Fruit fly (Drosophila melanogaster) whole organism, embryonic: Measurements from ENCODE around the gene Dif.
A peak's percentile ranks its signal among the peaks of the same experiment; 100 is the strongest.

Experiments
- Aef1 ChIP-seq: fragments of 200-800 bp; sonication (Bioruptor generic); IDR thresholded peaks from 3 replicates; pipeline ENCODE4 v1.3.6; 2022; ENCODE audit warnings: missing biosample characterization, missing genetic modification characterization
- Atf3 ChIP-seq: fragments of 200-800 bp; sonication (Bioruptor generic); optimal IDR thresholded peaks from 3 replicates; lab custom pipeline; 2016; ENCODE audit warnings: missing biosample characterization, missing genetic modification characterization
- B-H2 ChIP-seq: fragments of 200-800 bp; sonication (Bioruptor generic); optimal IDR thresholded peaks from 2 replicates; lab custom pipeline; 2018; ENCODE audit warnings: missing biosample characterization, mild to moderate bottlenecking, missing genetic modification characterization
- CG10431 ChIP-seq: fragments of 200-800 bp; sonication (Bioruptor generic); optimal IDR thresholded peaks from 3 replicates; lab custom pipeline; 2018; ENCODE audit warnings: missing biosample characterization, mild to moderate bottlenecking, missing genetic modification characterization
- CG10654 ChIP-seq: fragments of 200-800 bp; sonication (Bioruptor generic); optimal IDR thresholded peaks from 2 replicates; lab custom pipeline; 2016; ENCODE audit warnings: missing biosample characterization, missing genetic modification characterization
- CG14860 ChIP-seq: fragments of 200-800 bp; sonication (Bioruptor generic); IDR thresholded peaks from 3 replicates; pipeline ENCODE4 v1.3.6; 2022; ENCODE audit warnings: missing biosample characterization, missing genetic modification characterization; ENCODE audit not compliant: partially characterized antibody
- CG17359 ChIP-seq: fragments of 200-800 bp; sonication (Bioruptor generic); optimal IDR thresholded peaks from 3 replicates; lab custom pipeline; 2018; ENCODE audit warnings: missing biosample characterization, mild to moderate bottlenecking, missing genetic modification characterization, moderate library complexity
- CG2712 ChIP-seq: fragments of 200-800 bp; optimal IDR thresholded peaks from 3 replicates; lab custom pipeline; 2019; ENCODE audit warnings: missing biosample characterization, mild to moderate bottlenecking, missing genetic modification characterization, moderate library complexity
- CG2889 ChIP-seq: fragments of 200-800 bp; sonication (Bioruptor generic); IDR thresholded peaks from 3 replicates; pipeline ENCODE4 v1.3.6; 2022; ENCODE audit warnings: missing biosample characterization, missing genetic modification characterization
- CG32767 ChIP-seq: fragments of 200-800 bp; sonication (Bioruptor generic); IDR thresholded peaks from 2 replicates; pipeline ENCODE4 v1.3.6; 2022; ENCODE audit warnings: missing biosample characterization, missing genetic modification characterization
- CG33213 ChIP-seq: fragments of 200-800 bp; sonication (Bioruptor generic); optimal IDR thresholded peaks from 3 replicates; lab custom pipeline; 2016; ENCODE audit warnings: missing biosample characterization, missing genetic modification characterization
- CG3847 ChIP-seq: fragments of 200-800 bp; sonication (Bioruptor generic); IDR thresholded peaks from 2 replicates; pipeline ENCODE4 v1.3.6; 2022; ENCODE audit warnings: missing biosample characterization, missing genetic modification characterization
- CG4617 ChIP-seq: fragments of 200-800 bp; sonication (Bioruptor generic); optimal IDR thresholded peaks from 3 replicates; lab custom pipeline; 2016; ENCODE audit warnings: missing biosample characterization, missing genetic modification characterization, borderline replicate concordance
- CG7372 ChIP-seq: fragments of 200-800 bp; sonication (Bioruptor generic); IDR thresholded peaks from 2 replicates; pipeline ENCODE4 v1.3.6; 2022; ENCODE audit warnings: missing biosample characterization, missing genetic modification characterization
- CG9727 ChIP-seq: fragments of 200-800 bp; sonication (Bioruptor generic); optimal IDR thresholded peaks from 3 replicates; lab custom pipeline; 2017; ENCODE audit warnings: missing biosample characterization, mild to moderate bottlenecking, missing genetic modification characterization
- CHES-1-like ChIP-seq: fragments of 200-800 bp; sonication (Bioruptor generic); optimal IDR thresholded peaks from 2 replicates; lab custom pipeline; 2016; ENCODE audit warnings: missing biosample characterization, missing genetic modification characterization
- Doc2 ChIP-seq: fragments of 200-800 bp; sonication (Bioruptor generic); IDR thresholded peaks from 2 replicates; pipeline ENCODE4 v1.3.6; 2022; ENCODE audit warnings: missing biosample characterization, missing genetic modification characterization
- Dp ChIP-seq: fragments of 200-800 bp; sonication (Bioruptor generic); optimal IDR thresholded peaks from 2 replicates; lab custom pipeline; 2018; ENCODE audit warnings: missing biosample characterization, mild to moderate bottlenecking, missing genetic modification characterization, moderate library complexity
- E2f2 ChIP-seq: fragments of 200-800 bp; sonication (Bioruptor generic); IDR thresholded peaks from 2 replicates; pipeline ENCODE4 v1.3.6; 2022; ENCODE audit warnings: missing biosample characterization, missing genetic modification characterization
- H15 ChIP-seq: fragments of 200-800 bp; sonication (Bioruptor generic); IDR thresholded peaks from 3 replicates; pipeline ENCODE4 v1.3.6; 2022; ENCODE audit warnings: missing biosample characterization, missing genetic modification characterization
- Hmr ChIP-seq: fragments of 200-800 bp; sonication (Bioruptor generic); optimal IDR thresholded peaks from 3 replicates; lab custom pipeline; 2017; ENCODE audit warnings: mild to moderate bottlenecking, missing biosample characterization, missing genetic modification reagents, missing genetic modification characterization
- Hmx ChIP-seq: fragments of 200-800 bp; sonication (Bioruptor generic); optimal IDR thresholded peaks from 2 replicates; lab custom pipeline; 2016; ENCODE audit warnings: missing biosample characterization, missing genetic modification characterization
- Hsf ChIP-seq: fragments of 200-800 bp; sonication (Bioruptor generic); optimal IDR thresholded peaks from 3 replicates; lab custom pipeline; 2016; ENCODE audit warnings: missing biosample characterization, missing genetic modification characterization
- Lpt ChIP-seq: fragments of >200 bp; optimal IDR thresholded peaks from 2 replicates; lab custom pipeline; 2018; ENCODE audit warnings: missing biosample characterization, missing genetic modification characterization
- Mad ChIP-seq: fragments of 200-800 bp; sonication (Bioruptor generic); optimal IDR thresholded peaks from 2 replicates; lab custom pipeline; 2016; ENCODE audit warnings: missing biosample characterization, missing genetic modification characterization
- PHDP ChIP-seq: fragments of 200-800 bp; sonication (Bioruptor generic); optimal IDR thresholded peaks from 3 replicates; lab custom pipeline; 2018; ENCODE audit warnings: missing biosample characterization, mild to moderate bottlenecking, missing genetic modification characterization, moderate library complexity
- Pdp1 ChIP-seq, 2 experiments: fragments of 200-800 bp; sonication (Bioruptor generic); optimal IDR thresholded peaks; 3 replicates each; lab custom pipeline; 2016; ENCODE audit warnings: missing biosample characterization in 2 of 2, missing genetic modification characterization in 2 of 2, mild to moderate bottlenecking in 1 of 2, moderate library complexity in 1 of 2
- Ravus ChIP-seq: fragments of 200-800 bp; sonication (Bioruptor generic); IDR thresholded peaks from 2 replicates; pipeline ENCODE4 v1.3.6; 2022; ENCODE audit warnings: missing biosample characterization, missing genetic modification characterization
- Scr ChIP-seq: fragments of 200-800 bp; sonication (Bioruptor generic); IDR thresholded peaks from 2 replicates; pipeline ENCODE4 v1.3.6; 2022; ENCODE audit warnings: missing biosample characterization, missing genetic modification characterization; ENCODE audit not compliant: partially characterized antibody
- Spps ChIP-seq: fragments of 200-800 bp; sonication (Bioruptor generic); optimal IDR thresholded peaks from 2 replicates; lab custom pipeline; 2018; ENCODE audit warnings: missing biosample characterization, mild to moderate bottlenecking, missing genetic modification characterization
- Trl ChIP-seq, 3 experiments: fragments of >200 bp in 2 of 3; fragments of 200-800 bp in 1 of 3; sonication (Bioruptor generic) in 1 of 3; optimal IDR thresholded peaks; 2 replicates in 1 of 3; 3 replicates in 2 of 3; lab custom pipeline; 2016 to 2017; ENCODE audit warnings: missing biosample characterization in 1 of 3, missing genetic modification characterization in 1 of 3
- Xbp1 ChIP-seq: fragments of 200-800 bp; sonication (Bioruptor generic); optimal IDR thresholded peaks from 3 replicates; lab custom pipeline; 2016; ENCODE audit warnings: missing biosample characterization, mild to moderate bottlenecking, missing genetic modification characterization
- dan ChIP-seq: fragments of 200-800 bp; sonication (Bioruptor generic); IDR thresholded peaks from 2 replicates; pipeline ENCODE4 v1.3.6; 2022; ENCODE audit warnings: missing biosample characterization, missing genetic modification characterization
- fu2 ChIP-seq: fragments of 200-800 bp; sonication (Bioruptor generic); optimal IDR thresholded peaks from 2 replicates; lab custom pipeline; 2016; ENCODE audit warnings: missing biosample characterization, missing genetic modification characterization
- gro ChIP-seq: fragments of 200-800 bp; sonication (Bioruptor generic); optimal IDR thresholded peaks from 2 replicates; lab custom pipeline; 2016; ENCODE audit warnings: missing biosample characterization, missing genetic modification characterization
- gt ChIP-seq: fragments of 200-800 bp; sonication (Bioruptor generic); IDR thresholded peaks from 2 replicates; pipeline ENCODE4 v1.3.6; 2022; ENCODE audit warnings: missing biosample characterization, missing genetic modification characterization
- inv ChIP-seq: fragments of 200-800 bp; sonication (Bioruptor generic); IDR thresholded peaks from 2 replicates; pipeline ENCODE4 v1.3.6; 2022; ENCODE audit warnings: missing biosample characterization, missing genetic modification characterization; ENCODE audit not compliant: partially characterized antibody
- jigr1 ChIP-seq: fragments of 200-800 bp; sonication (Bioruptor generic); IDR thresholded peaks from 3 replicates; pipeline ENCODE4 v1.3.6; 2022; ENCODE audit warnings: missing biosample characterization, missing genetic modification characterization
- kni ChIP-seq: fragments of 200-800 bp; sonication (Bioruptor generic); optimal IDR thresholded peaks from 3 replicates; lab custom pipeline; 2017; ENCODE audit warnings: mild to moderate bottlenecking, missing biosample characterization, missing genetic modification reagents, missing genetic modification characterization
- nmo ChIP-seq: fragments of 200-800 bp; sonication (Bioruptor generic); optimal IDR thresholded peaks from 2 replicates; lab custom pipeline; 2018; ENCODE audit warnings: missing biosample characterization, mild to moderate bottlenecking, missing genetic modification characterization, moderate library complexity
- onecut ChIP-seq: fragments of 200-800 bp; sonication (Bioruptor generic); IDR thresholded peaks from 2 replicates; pipeline ENCODE4 v1.3.6; 2022; ENCODE audit warnings: missing biosample characterization, missing genetic modification characterization
- sc ChIP-seq, 3 experiments: fragments of >200 bp in 2 of 3; fragments of 200-800 bp in 1 of 3; sonication (Bioruptor generic) in 1 of 3; optimal IDR thresholded peaks; 2 replicates in 2 of 3; 3 replicates in 1 of 3; lab custom pipeline; 2017; ENCODE audit warnings: mild to moderate bottlenecking in 1 of 3, missing biosample characterization in 1 of 3, missing genetic modification characterization in 1 of 3, missing genetic modification reagents in 1 of 3
- seq ChIP-seq: fragments of 200-800 bp; sonication (Bioruptor generic); IDR thresholded peaks from 2 replicates; pipeline ENCODE4 v1.3.6; 2022; ENCODE audit warnings: missing biosample characterization, missing genetic modification characterization
- sisA ChIP-seq: fragments of 200-800 bp; sonication (Bioruptor generic); IDR thresholded peaks from 2 replicates; pipeline ENCODE4 v1.3.6; 2022; ENCODE audit warnings: missing biosample characterization, missing genetic modification characterization
- slbo ChIP-seq: fragments of 200-800 bp; sonication (Bioruptor generic); IDR thresholded peaks from 2 replicates; pipeline ENCODE4 v1.3.6; 2022; ENCODE audit warnings: missing biosample characterization, missing genetic modification characterization
- slp2 ChIP-seq: fragments of 200-800 bp; sonication (Bioruptor generic); optimal IDR thresholded peaks from 2 replicates; lab custom pipeline; 2016; ENCODE audit warnings: missing biosample characterization, missing genetic modification characterization
- tll ChIP-seq, 2 experiments: fragments of 200-800 bp in 1 of 2; fragments of >200 bp in 1 of 2; sonication (Bioruptor generic) in 1 of 2; optimal IDR thresholded peaks; 2 replicates each; lab custom pipeline; 2017 to 2019; ENCODE audit warnings: missing biosample characterization in 2 of 2, missing genetic modification characterization in 2 of 2, mild to moderate bottlenecking in 1 of 2, moderate library complexity in 1 of 2
- twi ChIP-seq: fragments of 200-800 bp; optimal IDR thresholded peaks from 2 replicates; lab custom pipeline; 2019; ENCODE audit warnings: missing biosample characterization, mild to moderate bottlenecking, missing genetic modification characterization, moderate library complexity

Gene Dif

DNA sequence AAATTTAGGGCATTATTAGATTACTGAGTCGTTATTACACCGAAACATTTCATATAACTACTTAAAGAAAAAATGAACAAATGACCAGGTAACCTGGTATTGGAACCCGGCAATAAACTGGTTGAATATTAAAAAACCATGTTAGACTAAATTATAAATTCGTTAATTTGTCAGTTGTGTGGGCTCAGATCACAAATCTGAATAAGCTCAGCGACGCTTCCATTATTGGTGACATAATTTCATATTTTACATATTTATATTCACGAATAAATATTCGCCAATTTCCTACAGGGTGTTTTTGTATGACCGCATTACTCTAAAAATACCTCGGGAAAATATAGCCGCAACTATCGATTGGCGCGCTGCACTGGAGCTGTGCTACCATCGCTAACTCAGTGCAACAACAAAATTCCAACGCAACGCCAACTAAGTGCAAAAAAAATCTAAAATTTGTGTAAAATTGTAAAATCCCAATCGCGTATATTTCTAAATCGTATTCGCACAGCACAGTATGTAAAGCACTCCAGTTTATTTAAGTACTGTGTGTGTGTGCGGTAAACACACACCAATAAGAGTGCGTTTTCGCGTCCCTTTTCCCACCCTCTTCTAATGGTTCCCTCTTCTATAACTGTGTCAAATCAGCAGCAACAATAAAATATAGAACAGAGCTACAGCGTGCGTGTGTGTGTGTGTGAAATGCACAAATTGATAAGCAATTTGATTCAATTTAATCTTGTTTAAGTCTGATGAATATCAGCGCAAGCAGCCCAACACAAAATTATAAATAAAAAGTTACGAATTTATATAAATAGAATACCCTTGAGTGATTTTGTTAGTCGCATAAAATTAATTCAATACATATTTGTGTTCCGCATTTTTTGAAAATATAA, 48.4 kb downstream of the Dif start, which contains the start of gene CLIP-190 (continued):
- TF ChIP-seq Dp (GFP tag; lab: Kevin White, UChicago), result peak; percentile 58
- TF ChIP-seq fu2 (GFP tag; lab: Kevin White, UChicago), result no peak
- no peak for TF ChIP-seq CG32767 (GFP tag; lab: Robert Waterston, UW)
- no peak for TF ChIP-seq twi (tag; lab: Kevin White, UChicago)
- no peak for TF ChIP-seq Spps (tag; lab: Kevin White, UChicago)
- TF ChIP-seq Xbp1, result peak; percentile 30
- no peak for TF ChIP-seq sisA (GFP tag; lab: Robert Waterston, UW)
- peak; percentile 58 for TF ChIP-seq nmo (GFP tag; lab: Kevin White, UChicago)
- no peak for TF ChIP-seq kni
- peak; percentile 25 for TF ChIP-seq Hsf
- no peak for TF ChIP-seq onecut
- TF ChIP-seq Ravus (GFP tag; lab: Robert Waterston, UW), result no peak
- peak; percentile 24; the same call in 2 of the 3 replicates for TF ChIP-seq CG14860
- TF ChIP-seq CG33213 (GFP tag; lab: Kevin White, UChicago), result peak; percentile 47
- no peak for TF ChIP-seq Trl (optimal IDR thresholded peaks at IDR 0.05; lab: Kevin White, UChicago)
- TF ChIP-seq Trl (GFP tag; optimal IDR thresholded peaks at IDR 0.05; lab: Kevin White, UChicago), result peak; percentile 9
- no peak for TF ChIP-seq seq (GFP tag; lab: Robert Waterston, UW)
- no peak for TF ChIP-seq jigr1 (GFP tag; lab: Robert Waterston, UW)
- TF ChIP-seq slbo (GFP tag; lab: Robert Waterston, UW), result peak; percentile 59
- no peak for TF ChIP-seq CG9727 (GFP tag; lab: Kevin White, UChicago)
- no peak for TF ChIP-seq CG7372 (GFP tag; lab: Robert Waterston, UW)
- no peak for TF ChIP-seq gro (GFP tag; lab: Kevin White, UChicago)
- TF ChIP-seq CG10431 (GFP tag; lab: Kevin White, UChicago), result no peak
- TF ChIP-seq inv, result peak; percentile 32; the same call in 1 of the 2 replicates
- TF ChIP-seq Aef1 (GFP tag; lab: Robert Waterston, UW), result peak; percentile 89
- peak; percentile 71 for TF ChIP-seq CG4617
- peak; percentile 13; the same call in 1 of the 2 replicates for TF ChIP-seq CG3847 (GFP tag; lab: Robert Waterston, UW)
- no peak for TF ChIP-seq CG10654 (GFP tag; lab: Kevin White, UChicago)
- TF ChIP-seq Hmx (GFP tag; lab: Kevin White, UChicago), result no peak
- no peak for TF ChIP-seq dan (GFP tag; lab: Robert Waterston, UW)
- no peak for TF ChIP-seq B-H2 (GFP tag; lab: Kevin White, UChicago)
- peak; percentile 65 for TF ChIP-seq Scr (GFP tag; lab: Robert Waterston, UW)
- TF ChIP-seq Hmr (GFP tag; lab: Kevin White, UChicago), result peak; percentile 10
- no peak for TF ChIP-seq H15 (GFP tag; lab: Robert Waterston, UW)
- TF ChIP-seq CG17359, result no peak
- TF ChIP-seq slp2 (GFP tag; lab: Kevin White, UChicago), result no peak
- no peak for TF ChIP-seq gt (GFP tag; lab: Robert Waterston, UW)
- peak; percentile 37 for TF ChIP-seq CHES-1-like
- no peak for TF ChIP-seq Doc2
- TF ChIP-seq Pdp1 (GFP tag; optimal IDR thresholded peaks at IDR 0.05; lab: Kevin White, UChicago), result peak in 1 of 2 experiments; percentile 65
- TF ChIP-seq CG2712 (tag; lab: Kevin White, UChicago), result no peak
- TF ChIP-seq tll (GFP tag; optimal IDR thresholded peaks at IDR 0.05; lab: Kevin White, UChicago), result no peak
- TF ChIP-seq Atf3 (GFP tag; lab: Kevin White, UChicago), result no peak
- no peak for TF ChIP-seq PHDP
- TF ChIP-seq E2f2, result peak; percentile 1
- TF ChIP-seq Lpt (GFP tag; lab: Kevin White, UChicago), result no peak
- no peak for TF ChIP-seq CG2889 (GFP tag; lab: Robert Waterston, UW)
- no peak for TF ChIP-seq sc (optimal IDR thresholded peaks at IDR 0.05; lab: Kevin White, UChicago)
- TF ChIP-seq sc (GFP tag; optimal IDR thresholded peaks at IDR 0.05; lab: Kevin White, UChicago), result no peak
- TF ChIP-seq Mad (GFP tag; lab: Kevin White, UChicago), result no peak
